Worm (Caenorhabditis elegans) whole organism, young adult: ENCODE results near the gene tag-164.
A peak's percentile ranks its signal among the peaks of the same experiment; 100 is the strongest.

Source experiments
- B0261.1 ChIP-seq: sonication (generic microtip); optimal IDR thresholded peaks from 2 replicates; lab custom pipeline; 2016; ENCODE audit warnings: mild to moderate bottlenecking, missing genetic modification characterization, moderate library complexity, missing compliant biosample characterization
- D2030.7 ChIP-seq: fragments of 200-800 bp; sonication (Bioruptor generic); IDR thresholded peaks from 2 replicates; pipeline ENCODE4 v1.3.6; 2022; ENCODE audit warnings: missing genetic modification reagents, missing genetic modification characterization, missing compliant biosample characterization
- F23B12.7 ChIP-seq: sonication (generic microtip); optimal IDR thresholded peaks from 2 replicates; lab custom pipeline; 2017; ENCODE audit warnings: missing genetic modification characterization, mild to moderate bottlenecking, missing compliant biosample characterization, antibody characterized with exemption, moderate library complexity; ENCODE audit not compliant: insufficient read depth
- F37B4.10 ChIP-seq: fragments of 200-800 bp; sonication (Bioruptor generic); IDR thresholded peaks from 2 replicates; pipeline ENCODE4 v1.3.6; 2022; ENCODE audit warnings: missing genetic modification characterization, missing compliant biosample characterization
- F52B5.7 ChIP-seq: sonication (generic microtip); optimal IDR thresholded peaks from 2 replicates; lab custom pipeline; 2016; ENCODE audit warnings: mild to moderate bottlenecking, missing genetic modification characterization, missing compliant biosample characterization
- F57C9.4 ChIP-seq: sonication (generic microtip); optimal IDR thresholded peaks from 2 replicates; lab custom pipeline; 2017; ENCODE audit warnings: mild to moderate bottlenecking, missing genetic modification characterization, missing compliant biosample characterization
- K11D2.4 ChIP-seq: fragments of 200-800 bp; sonication (Bioruptor generic); IDR thresholded peaks from 2 replicates; pipeline ENCODE4 v1.3.6; 2022; ENCODE audit warnings: missing genetic modification reagents, missing genetic modification characterization, missing compliant biosample characterization
- ZK185.1 ChIP-seq: sonication (generic microtip); optimal IDR thresholded peaks from 2 replicates; lab custom pipeline; 2016; ENCODE audit warnings: mild to moderate bottlenecking, missing genetic modification characterization, missing compliant biosample characterization; ENCODE audit not compliant: poor library complexity, severe bottlenecking
- aptf-3 ChIP-seq: fragments of 200-800 bp; sonication (Bioruptor generic); IDR thresholded peaks from 2 replicates; pipeline ENCODE4 v1.3.6; 2022; ENCODE audit warnings: missing genetic modification characterization, missing compliant biosample characterization
- attf-5 ChIP-seq: fragments of 200-800 bp; sonication (Bioruptor generic); optimal IDR thresholded peaks from 2 replicates; lab custom pipeline; 2018; ENCODE audit warnings: mild to moderate bottlenecking, missing genetic modification characterization, missing compliant biosample characterization
- bed-1 ChIP-seq: fragments of 200-800 bp; sonication (Bioruptor generic); IDR thresholded peaks from 2 replicates; pipeline ENCODE4 v1.3.6; 2022; ENCODE audit warnings: missing genetic modification reagents, missing genetic modification characterization, missing compliant biosample characterization
- cebp-1 ChIP-seq, 2 experiments: fragments of 200-800 bp in 1 of 2; sonication (Bioruptor generic) in 1 of 2; sonication (generic microtip) in 1 of 2; IDR thresholded peaks in 1 of 2; optimal IDR thresholded peaks in 1 of 2; 2 replicates each; pipeline versions ENCODE4 v1.3.6 to Lab custom; 2017 to 2022; ENCODE audit warnings: missing compliant biosample characterization in 2 of 2, missing genetic modification characterization in 2 of 2, mild to moderate bottlenecking in 1 of 2, missing genetic modification reagents in 1 of 2, moderate library complexity in 1 of 2
- ceh-58 ChIP-seq: fragments of 200-800 bp; sonication (Bioruptor generic); IDR thresholded peaks from 2 replicates; pipeline ENCODE4 v1.3.6; 2022; ENCODE audit warnings: missing genetic modification characterization, missing compliant biosample characterization
- ceh-91 ChIP-seq: fragments of 200-800 bp; sonication (Bioruptor generic); IDR thresholded peaks from 2 replicates; pipeline ENCODE4 v1.3.6; 2022; ENCODE audit warnings: missing genetic modification reagents, missing genetic modification characterization, missing compliant biosample characterization
- chd-7 ChIP-seq: sonication (generic microtip); optimal IDR thresholded peaks from 2 replicates; lab custom pipeline; 2016; ENCODE audit warnings: mild to moderate bottlenecking, missing genetic modification characterization, moderate library complexity, missing compliant biosample characterization
- dox-1 ChIP-seq: fragments of 200-800 bp; sonication (Bioruptor generic); IDR thresholded peaks from 2 replicates; pipeline ENCODE4 v1.3.6; 2022; ENCODE audit warnings: missing genetic modification reagents, missing genetic modification characterization, missing compliant biosample characterization
- egrh-3 ChIP-seq: fragments of 200-800 bp; sonication (Bioruptor generic); IDR thresholded peaks from 2 replicates; pipeline ENCODE4 v1.3.6; 2022; ENCODE audit warnings: missing genetic modification reagents, missing genetic modification characterization, missing compliant biosample characterization
- gei-17 ChIP-seq: fragments of 200-800 bp; sonication (Bioruptor generic); optimal IDR thresholded peaks from 2 replicates; lab custom pipeline; 2018; ENCODE audit warnings: mild to moderate bottlenecking, missing genetic modification characterization, missing compliant biosample characterization
- lag-1 ChIP-seq: fragments of 200-800 bp; sonication (Bioruptor generic); IDR thresholded peaks from 2 replicates; pipeline ENCODE4 v1.3.6; 2022; ENCODE audit warnings: missing genetic modification reagents, missing genetic modification characterization, missing compliant biosample characterization
- let-526 ChIP-seq: fragments of 200-800 bp; sonication (Bioruptor generic); IDR thresholded peaks from 2 replicates; pipeline ENCODE4 v1.3.6; 2022; ENCODE audit warnings: missing genetic modification reagents, missing genetic modification characterization, missing compliant biosample characterization
- let-607 ChIP-seq, 2 experiments: fragments of 200-800 bp in 1 of 2; sonication (Bioruptor generic) in 1 of 2; sonication (generic microtip) in 1 of 2; optimal IDR thresholded peaks; 2 replicates each; lab custom pipeline; 2016 to 2018; ENCODE audit warnings: mild to moderate bottlenecking in 2 of 2, missing compliant biosample characterization in 2 of 2, missing genetic modification characterization in 2 of 2, moderate library complexity in 2 of 2, missing genotype in 1 of 2
- lin-35 ChIP-seq, 3 experiments: fragments of 150-350 bp in 2 of 3; sonication (generic microtip) in 1 of 3; optimal IDR thresholded peaks; 2 replicates each; lab custom pipeline; 2014 to 2018; ENCODE audit warnings: missing biosample characterization in 3 of 3, missing genetic modification characterization in 3 of 3, missing genetic modification reagents in 3 of 3
- lsy-27 ChIP-seq: sonication (generic microtip); optimal IDR thresholded peaks from 2 replicates; lab custom pipeline; 2017; ENCODE audit warnings: missing genetic modification characterization, mild to moderate bottlenecking, missing compliant biosample characterization, antibody characterized with exemption, missing genotype, borderline replicate concordance; ENCODE audit not compliant: insufficient read depth
- madf-8 ChIP-seq: fragments of 200-800 bp; sonication (Bioruptor generic); conservative IDR thresholded peaks from 2 replicates; pipeline ENCODE4 v1.3.6; 2022; ENCODE audit warnings: missing genetic modification reagents, missing genetic modification characterization, missing compliant biosample characterization
- mel-28 ChIP-seq: sonication (generic microtip); optimal IDR thresholded peaks from 2 replicates; lab custom pipeline; 2016; ENCODE audit warnings: borderline replicate concordance, mild to moderate bottlenecking, missing genetic modification characterization, missing compliant biosample characterization
- mxl-1 ChIP-seq: sonication (generic microtip); optimal IDR thresholded peaks from 2 replicates; lab custom pipeline; 2016; ENCODE audit warnings: missing genetic modification characterization, missing compliant biosample characterization
- nfyb-1 ChIP-seq: fragments of 200-800 bp; sonication (Bioruptor generic); IDR thresholded peaks from 2 replicates; pipeline ENCODE4 v1.3.6; 2022; ENCODE audit warnings: missing genetic modification reagents, missing genetic modification characterization, missing compliant biosample characterization
- nhr-80 ChIP-seq: sonication (generic microtip); optimal IDR thresholded peaks from 2 replicates; lab custom pipeline; 2016; ENCODE audit warnings: missing genetic modification characterization, missing compliant biosample characterization
- nhr-90 ChIP-seq: sonication (generic microtip); optimal IDR thresholded peaks from 2 replicates; lab custom pipeline; 2016; ENCODE audit warnings: missing genotype, mild to moderate bottlenecking, missing genetic modification characterization, missing compliant biosample characterization
- repo-1 ChIP-seq: sonication (generic microtip); optimal IDR thresholded peaks from 2 replicates; lab custom pipeline; 2017; ENCODE audit warnings: mild to moderate bottlenecking, missing genetic modification characterization, missing compliant biosample characterization
- rpc-1 ChIP-seq, 2 experiments: fragments of 150-350 bp in 1 of 2; sonication (generic microtip) in 1 of 2; optimal IDR thresholded peaks; 2 replicates each; lab custom pipeline; 2014 to 2018; ENCODE audit warnings: missing biosample characterization in 1 of 2, missing genetic modification characterization in 1 of 2, missing genetic modification reagents in 1 of 2, missing genotype in 1 of 2
- sdz-38 ChIP-seq: sonication (generic microtip); optimal IDR thresholded peaks from 2 replicates; lab custom pipeline; 2016; ENCODE audit warnings: missing genotype, missing genetic modification characterization, missing compliant biosample characterization
- snpc-1.1 ChIP-seq: sonication (generic microtip); optimal IDR thresholded peaks from 2 replicates; lab custom pipeline; 2017; ENCODE audit warnings: missing genetic modification characterization, mild to moderate bottlenecking, missing compliant biosample characterization, antibody characterized with exemption, moderate library complexity, missing genotype, missing genetic modification reagents; ENCODE audit not compliant: insufficient read depth
- snpc-1.3 ChIP-seq: sonication (generic microtip); optimal IDR thresholded peaks from 2 replicates; lab custom pipeline; 2017; ENCODE audit warnings: missing genetic modification characterization, mild to moderate bottlenecking, missing compliant biosample characterization, antibody characterized with exemption, moderate library complexity, missing genotype, missing genetic modification reagents; ENCODE audit not compliant: insufficient read depth
- snpc-3.4 ChIP-seq: sonication (generic microtip); optimal IDR thresholded peaks from 2 replicates; lab custom pipeline; 2017; ENCODE audit warnings: missing genetic modification characterization, mild to moderate bottlenecking, missing compliant biosample characterization, antibody characterized with exemption, moderate library complexity, missing genotype, missing genetic modification reagents
- somi-1 ChIP-seq: fragments of 200-800 bp; sonication (Bioruptor generic); optimal IDR thresholded peaks from 2 replicates; lab custom pipeline; 2018; ENCODE audit warnings: mild to moderate bottlenecking, missing genetic modification characterization, missing compliant biosample characterization
- sptf-2 ChIP-seq: fragments of 200-800 bp; sonication (Bioruptor generic); optimal IDR thresholded peaks from 2 replicates; lab custom pipeline; 2018; ENCODE audit warnings: mild to moderate bottlenecking, missing genetic modification characterization, missing compliant biosample characterization
- unc-62 ChIP-seq: fragments of 150-350 bp; optimal IDR thresholded peaks from 2 replicates; lab custom pipeline; 2014; ENCODE audit warnings: missing biosample characterization, missing genetic modification reagents, missing genetic modification characterization
- zfh-2 ChIP-seq: fragments of 200-800 bp; sonication (Bioruptor generic); conservative IDR thresholded peaks from 2 replicates; pipeline ENCODE4 v1.3.6; 2022; ENCODE audit warnings: missing genetic modification reagents, missing genetic modification characterization, missing compliant biosample characterization
- zim-3 ChIP-seq: sonication (generic microtip); optimal IDR thresholded peaks from 2 replicates; lab custom pipeline; 2017; ENCODE audit warnings: mild to moderate bottlenecking, missing genetic modification characterization, moderate library complexity, missing compliant biosample characterization
- ztf-6 ChIP-seq: fragments of 200-800 bp; sonication (Bioruptor generic); IDR thresholded peaks from 2 replicates; pipeline ENCODE4 v1.3.6; 2022; ENCODE audit warnings: missing genetic modification reagents, missing genetic modification characterization, missing compliant biosample characterization

tag-164 gene

DNA sequence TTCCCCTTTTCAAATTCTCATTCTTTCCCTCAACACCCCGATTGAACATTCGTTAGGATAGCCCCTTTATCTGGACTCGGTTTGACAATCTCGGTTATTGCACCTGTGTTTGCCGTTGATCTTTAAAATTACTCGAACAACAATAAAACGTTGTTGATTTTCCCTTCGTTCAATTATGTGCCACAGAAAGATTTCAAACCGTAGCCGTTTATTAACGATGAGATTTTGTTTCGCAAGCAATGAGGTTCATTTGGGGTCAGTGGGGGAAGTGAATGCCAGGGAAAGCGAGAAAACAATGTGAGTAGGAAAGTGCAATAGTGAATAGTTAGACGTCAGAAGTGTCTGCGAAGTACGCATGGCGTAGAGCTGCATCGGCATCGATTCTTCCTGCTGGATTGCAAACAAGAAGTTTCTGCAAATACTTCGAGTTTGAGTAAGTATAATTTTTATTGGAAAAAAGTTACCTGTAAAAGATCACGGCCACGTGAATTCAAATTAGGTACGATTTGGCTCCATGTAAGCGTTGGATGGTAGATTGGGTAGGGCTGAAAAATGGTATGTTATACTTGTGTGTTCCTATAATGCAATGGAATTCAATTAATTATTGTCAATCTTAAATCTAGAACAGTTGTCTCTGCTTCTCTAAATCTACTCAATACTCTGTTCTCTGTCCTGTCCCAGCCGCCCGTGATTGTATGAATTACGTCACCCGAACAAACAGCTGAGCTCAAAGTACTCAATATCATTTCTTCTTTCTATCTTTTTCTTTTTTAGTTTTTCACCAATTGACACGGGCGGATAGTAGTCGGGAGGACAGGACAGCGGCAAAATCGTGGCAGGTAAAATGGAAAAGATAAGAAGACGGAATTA, 5.4 kb downstream of the tag-164 start, which contains the start of gene kel-3 (continued):
- TF ChIP-seq egrh-3 (GFP tag; lab: Robert Waterston, UW), result 0 out of 2 replicates have a peak, but pooled peaks have one; percentile 9
- no peak for TF ChIP-seq unc-62 (GFP tag; lab: Kevin White, UChicago)
- TF ChIP-seq nfyb-1, result peak; percentile 94
- TF ChIP-seq, all 124 proteins: peak for 102

DNA sequence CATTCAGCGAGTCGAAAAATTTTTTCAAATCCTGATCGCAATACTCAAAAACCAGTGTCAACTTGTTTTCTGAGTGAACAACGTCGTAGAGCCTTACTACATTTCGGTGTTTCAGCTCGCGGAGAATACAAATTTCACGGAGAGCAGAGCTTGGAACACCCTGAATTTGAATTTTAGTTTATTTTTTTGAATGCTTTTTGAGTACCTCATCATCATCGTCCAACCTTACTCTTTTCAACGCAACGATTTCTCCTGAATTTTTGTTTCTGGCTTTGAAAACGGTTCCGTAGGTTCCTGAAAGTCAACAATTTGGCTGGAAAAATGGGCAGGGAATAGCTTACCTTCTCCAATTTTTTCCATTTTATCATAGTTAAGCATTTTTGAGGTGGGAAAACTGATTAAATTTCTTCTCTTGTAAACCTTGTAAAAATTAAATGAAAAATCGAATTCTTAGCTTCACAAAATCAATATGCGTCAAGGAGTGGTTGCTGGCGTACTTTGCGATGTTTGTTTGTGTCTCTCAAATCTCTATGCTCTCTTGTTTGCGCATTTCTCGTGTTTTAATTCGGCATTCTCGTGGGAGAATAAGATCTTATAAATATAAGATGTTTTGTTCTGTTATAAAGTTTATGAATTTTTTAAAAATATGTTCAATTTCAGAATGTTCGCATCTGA, 6.7 kb downstream of the tag-164 start, which contains the start of gene cdk-5:
Gene cdk-5, minus strand, starts transcription at position 425 of the 675 bp plus-strand sequence.
- TF ChIP-seq dox-1 (GFP tag; lab: Robert Waterston, UW), result 0 out of 2 replicates have a peak, but pooled peaks have one; percentile 31
- TF ChIP-seq lag-1, result no peak
- TF ChIP-seq madf-8 (GFP tag; lab: Robert Waterston, UW), result no peak
- no peak for TF ChIP-seq F23B12.7 (tag; lab: Kevin White, UChicago)
- no peak for TF ChIP-seq nhr-80 (tag; lab: Kevin White, UChicago)
- peak in 1 of 2 experiments; percentile 46 for TF ChIP-seq let-607 (tag; optimal IDR thresholded peaks at IDR 0.05; lab: Kevin White, UChicago)
- TF ChIP-seq snpc-1.3 (tag; lab: Kevin White, UChicago), result peak; percentile 24
- no peak for TF ChIP-seq sptf-2
- no peak for TF ChIP-seq mxl-1 (tag; lab: Kevin White, UChicago)
- TF ChIP-seq cebp-1 (GFP tag; IDR thresholded peaks at IDR 0.05; lab: Robert Waterston, UW), result no peak
- TF ChIP-seq cebp-1 (tag; optimal IDR thresholded peaks at IDR 0.05; lab: Kevin White, UChicago), result peak; percentile 68
- peak; percentile 30 for TF ChIP-seq gei-17
- TF ChIP-seq nhr-90 (tag; lab: Kevin White, UChicago), result no peak
- peak; percentile 72 for TF ChIP-seq snpc-3.4 (tag; lab: Kevin White, UChicago)
- no peak for TF ChIP-seq F57C9.4 (tag; lab: Kevin White, UChicago)
- TF ChIP-seq chd-7, result no peak
- TF ChIP-seq lsy-27 (tag; lab: Kevin White, UChicago), result no peak
- TF ChIP-seq aptf-3 (GFP tag; lab: Robert Waterston, UW), result no peak
- no peak for TF ChIP-seq ceh-58 (GFP tag; lab: Robert Waterston, UW)
- no peak for TF ChIP-seq sdz-38 (tag; lab: Kevin White, UChicago)
- no peak for TF ChIP-seq F52B5.7 (tag; lab: Kevin White, UChicago)
- no peak for TF ChIP-seq zfh-2 (GFP tag; lab: Robert Waterston, UW)
- peak in 1 of 3 experiments; percentile 82 for TF ChIP-seq lin-35 (GFP tag; optimal IDR thresholded peaks at IDR 0.05; lab: Kevin White, UChicago)
- TF ChIP-seq ZK185.1 (tag; lab: Kevin White, UChicago), result no peak
- no peak for TF ChIP-seq F37B4.10 (GFP tag; lab: Robert Waterston, UW)
- TF ChIP-seq snpc-1.1 (tag; lab: Kevin White, UChicago), result no peak
- no peak for TF ChIP-seq rpc-1 (optimal IDR thresholded peaks at IDR 0.05; lab: Kevin White, UChicago)
- TF ChIP-seq rpc-1 (tag; optimal IDR thresholded peaks at IDR 0.05; lab: Kevin White, UChicago), result no peak
- TF ChIP-seq D2030.7 (GFP tag; lab: Robert Waterston, UW), result peak; percentile 72; the same call in 1 of the 2 replicates
- TF ChIP-seq somi-1 (GFP tag; lab: Kevin White, UChicago), result no peak
- no peak for TF ChIP-seq ceh-91 (GFP tag; lab: Robert Waterston, UW)
- no peak for TF ChIP-seq bed-1 (GFP tag; lab: Robert Waterston, UW)
- no peak for TF ChIP-seq ztf-6
- TF ChIP-seq attf-5, result peak; percentile 18
- no peak for TF ChIP-seq let-526 (GFP tag; lab: Robert Waterston, UW)
- TF ChIP-seq repo-1 (tag; lab: Kevin White, UChicago), result peak; percentile 69
- no peak for TF ChIP-seq mel-28
- TF ChIP-seq zim-3 (tag; lab: Kevin White, UChicago), result no peak
- no peak for TF ChIP-seq unc-62 (GFP tag; lab: Kevin White, UChicago)
- no peak for TF ChIP-seq B0261.1 (tag; lab: Kevin White, UChicago)
- peak; percentile 69 for TF ChIP-seq K11D2.4 (GFP tag; lab: Robert Waterston, UW)
